Fruit fly (Drosophila melanogaster) S2 (cell line): Measurements from ENCODE around the gene Tsp5D.

Experiments
- CG8478 ChIP-seq: fragments of >200 bp; optimal IDR thresholded peaks from 2 replicates; lab custom pipeline; 2018
- CTCF ChIP-seq, 2 experiments: fragments of >200 bp; optimal IDR thresholded peaks; 2 replicates each; lab custom pipeline; 2018

DNA sequence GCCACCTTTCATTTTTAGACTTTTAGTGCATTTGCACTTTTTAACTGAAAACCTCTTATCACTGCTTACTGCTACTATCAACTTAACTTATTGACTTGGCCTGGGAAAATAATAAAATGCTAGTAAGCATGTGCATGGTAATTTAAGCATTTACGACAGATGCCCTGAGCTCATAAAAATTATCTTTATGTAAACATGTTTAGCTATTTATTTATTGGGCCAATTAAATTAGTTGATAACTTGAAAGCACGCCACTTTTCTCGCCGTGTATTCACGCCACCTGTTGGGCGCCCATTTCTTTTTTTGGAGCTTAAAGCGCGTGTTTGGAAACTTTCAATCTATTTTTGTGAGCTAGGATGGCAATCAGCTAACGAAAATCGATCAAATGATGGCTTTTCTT, 17.6 kb upstream of the Tsp5D start:
- TF ChIP-seq CG8478 (lab: Kevin White, UChicago) = no peak
- no peak for TF ChIP-seq CTCF (optimal IDR thresholded peaks at IDR 0.05; lab: Kevin White, UChicago)
